Worm (Caenorhabditis elegans) whole organism, early embryonic: Measurements from ENCODE around the gene C16E9.1.

Source experiments
- B0310.2 ChIP-seq: sonication (generic microtip); optimal IDR thresholded peaks from 2 replicates; lab custom pipeline; 2016; ENCODE audit warnings: mild to moderate bottlenecking, missing genetic modification characterization, missing compliant biosample characterization
- aly-1 ChIP-seq: sonication (generic microtip); optimal IDR thresholded peaks from 2 replicates; lab custom pipeline; 2016; ENCODE audit warnings: missing genetic modification characterization, missing compliant biosample characterization
- ama-1 ChIP-seq: fragments of 150-350 bp; optimal IDR thresholded peaks from 2 replicates; lab custom pipeline; 2014
- ceh-13 ChIP-seq: fragments of 200-800 bp; sonication (Bioruptor generic); optimal IDR thresholded peaks from 2 replicates; lab custom pipeline; 2018; ENCODE audit warnings: mild to moderate bottlenecking, missing genetic modification characterization, missing compliant biosample characterization
- ceh-36 ChIP-seq: sonication (generic microtip); optimal IDR thresholded peaks from 2 replicates; lab custom pipeline; 2016; ENCODE audit warnings: missing genetic modification characterization, inconsistent platforms, missing compliant biosample characterization
- ets-7 ChIP-seq: sonication (generic microtip); optimal IDR thresholded peaks from 2 replicates; lab custom pipeline; 2016; ENCODE audit warnings: missing genotype, missing genetic modification characterization, missing compliant biosample characterization
- hmbx-1 ChIP-seq: sonication (generic microtip); optimal IDR thresholded peaks from 2 replicates; lab custom pipeline; 2016; ENCODE audit warnings: mild to moderate bottlenecking, missing genetic modification characterization, missing compliant biosample characterization
- hnd-1 ChIP-seq: sonication (generic microtip); optimal IDR thresholded peaks from 2 replicates; lab custom pipeline; 2016; ENCODE audit warnings: missing genetic modification characterization, missing compliant biosample characterization
- pes-1 ChIP-seq: fragments of 200-800 bp; sonication (Bioruptor generic); IDR thresholded peaks from 2 replicates; pipeline ENCODE4 v1.3.6; 2022; ENCODE audit warnings: missing genetic modification reagents, missing genetic modification characterization, missing compliant biosample characterization
- sea-1 ChIP-seq: fragments of 200-800 bp; sonication (Bioruptor generic); conservative IDR thresholded peaks from 2 replicates; pipeline ENCODE4 v1.3.6; 2022; ENCODE audit warnings: missing genetic modification characterization, missing compliant biosample characterization
- tbx-11 ChIP-seq: fragments of 200-800 bp; sonication (Bioruptor generic); IDR thresholded peaks from 2 replicates; pipeline ENCODE4 v1.3.6; 2022; ENCODE audit warnings: missing genetic modification characterization, missing compliant biosample characterization
- tbx-37 ChIP-seq: fragments of 200-800 bp; sonication (Bioruptor generic); conservative IDR thresholded peaks from 2 replicates; pipeline ENCODE4 v1.3.6; 2022; ENCODE audit warnings: missing genetic modification reagents, missing genetic modification characterization, missing compliant biosample characterization
- tra-4 ChIP-seq: sonication (generic microtip); optimal IDR thresholded peaks from 2 replicates; lab custom pipeline; 2017; ENCODE audit warnings: missing genetic modification characterization, missing compliant biosample characterization

DNA sequence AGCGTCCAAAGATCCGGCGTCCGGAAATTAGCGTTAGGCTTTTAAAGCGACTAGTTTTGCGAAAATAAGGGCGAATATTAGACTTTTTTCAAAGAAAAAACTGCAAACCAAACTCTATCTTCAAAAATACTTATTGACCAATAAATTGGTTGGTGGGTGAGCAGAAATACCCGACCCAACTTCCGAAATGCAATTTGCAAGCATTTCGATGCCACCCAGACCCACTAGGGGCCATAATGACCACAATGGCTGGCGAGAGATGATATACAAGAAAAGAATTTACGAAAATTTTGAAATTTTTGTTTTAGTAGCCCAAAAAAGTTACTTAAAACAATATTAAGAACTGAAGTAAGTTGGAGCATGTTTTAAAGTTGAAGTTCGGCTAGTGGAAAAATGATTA is 30.1 kb downstream of the C16E9.1 start:
- TF ChIP-seq ama-1 (lab: Kevin White, UChicago) (no peak), sea-1 (GFP tag; lab: Robert Waterston, UW) (no peak), hnd-1 (tag; lab: Kevin White, UChicago) (no peak), ceh-36 (tag; lab: Kevin White, UChicago) (no peak), tbx-37 (GFP tag; lab: Robert Waterston, UW) (no peak), pes-1 (GFP tag; lab: Robert Waterston, UW) (no peak), tra-4 (tag; lab: Kevin White, UChicago) (no peak), B0310.2 (tag; lab: Kevin White, UChicago) (no peak), tbx-11 (GFP tag; lab: Robert Waterston, UW) (no peak), ceh-13 (GFP tag; lab: Kevin White, UChicago) (no peak), hmbx-1 (tag; lab: Kevin White, UChicago) (no peak), ets-7 (tag; lab: Kevin White, UChicago) (no peak), aly-1 (tag; lab: Kevin White, UChicago) (no peak)
